Worm (Caenorhabditis elegans): Measurements from ENCODE around the gene F40G9.9.
A peak's percentile ranks its signal among the peaks of the same experiment; 100 is the strongest.

The F40G9.9 gene

ce11 chrIII:157980-158379 is 13.5 kb downstream of the F40G9.9 start:
- no peak for TF ChIP-seq mep-1 (tag; optimal IDR thresholded peaks at IDR 0.05)
- no peak for TF ChIP-seq hpl-2 (GFP tag; optimal IDR thresholded peaks at IDR 0.05)
- no peak for TF ChIP-seq nhr-28 (tag; optimal IDR thresholded peaks at IDR 0.05)
- no peak for TF ChIP-seq lin-15B (tag; optimal IDR thresholded peaks at IDR 0.05)

ce11 chrIII:156645-157044 is 14.9 kb downstream of the F40G9.9 start, which contains the start of the genes zig-13 and ver-1:
Gene zig-13, minus strand, starts transcription at chrIII:156745.
Gene ver-1, plus strand, starts transcription at chrIII:156824.
- no peak for TF ChIP-seq lin-35 (GFP tag; optimal IDR thresholded peaks at IDR 0.05)
- no peak for TF ChIP-seq unc-30 (tag; optimal IDR thresholded peaks at IDR 0.05)
- TF ChIP-seq tbx-2 (tag; optimal IDR thresholded peaks at IDR 0.05) = no peak
- TF ChIP-seq ztf-11 (tag; optimal IDR thresholded peaks at IDR 0.05) = no peak
- no peak for TF ChIP-seq lin-14 (GFP tag; optimal IDR thresholded peaks at IDR 0.05)
- TF ChIP-seq unc-130 (tag; optimal IDR thresholded peaks at IDR 0.05) = no peak
- no peak for TF ChIP-seq dsc-1 (tag; optimal IDR thresholded peaks at IDR 0.05)
- no peak for TF ChIP-seq ceh-82 (tag; optimal IDR thresholded peaks at IDR 0.05)
- TF ChIP-seq irx-1 (tag; optimal IDR thresholded peaks at IDR 0.05) = no peak
- TF ChIP-seq fkh-4 (tag; optimal IDR thresholded peaks at IDR 0.05; ENCODE audit: borderline replicate concordance) = no peak
- no peak for TF ChIP-seq ceh-63 (GFP tag; optimal IDR thresholded peaks at IDR 0.05)
- TF ChIP-seq mef-2 (tag; optimal IDR thresholded peaks at IDR 0.05) = no peak
- TF ChIP-seq ceh-88 (GFP tag; IDR thresholded peaks at IDR 0.05) = no peak
- no peak for TF ChIP-seq fkh-8 (tag; optimal IDR thresholded peaks at IDR 0.05)

ce11 chrIII:154168-154567 is 17.3 kb downstream of the F40G9.9 start:
- TF ChIP-seq elt-3 (tag; optimal IDR thresholded peaks at IDR 0.05) (peak; percentile 67 to 100 (median 95)), lin-35 (GFP tag; optimal IDR thresholded peaks at IDR 0.05) (peak in 1 of 2 experiments; percentile 62), pax-3 (tag; optimal IDR thresholded peaks at IDR 0.05) (peak; percentile 34), pqm-1 (tag; optimal IDR thresholded peaks at IDR 0.05) (peak; percentile 98), elt-2 (tag; optimal IDR thresholded peaks at IDR 0.05) (peak; percentile 100), nhr-19 (GFP tag; conservative IDR thresholded peaks at IDR 0.05) (peak; percentile 12; the same call in 1 of the 2 replicates), nhr-77 (tag; optimal IDR thresholded peaks at IDR 0.05) (no peak), hlh-17 (GFP tag; optimal IDR thresholded peaks at IDR 0.05; ENCODE audit: borderline replicate concordance) (no peak), ces-1 (GFP tag; optimal IDR thresholded peaks at IDR 0.05) (no peak), jun-1 (tag; optimal IDR thresholded peaks at IDR 0.05) (peak; percentile 93), C16A3.4 (tag; optimal IDR thresholded peaks at IDR 0.05) (no peak), tlp-1 (tag; optimal IDR thresholded peaks at IDR 0.05) (peak; percentile 92), Y116A8C.19 (tag; optimal IDR thresholded peaks at IDR 0.05; ENCODE audit: borderline replicate concordance) (no peak), egl-27 (tag; optimal IDR thresholded peaks at IDR 0.05) (peak in 1 of 2 experiments; percentile 6), lin-13 (GFP tag; optimal IDR thresholded peaks at IDR 0.05) (no peak), nhr-85 (tag) (peak; percentile 52), nhr-90 (tag; optimal IDR thresholded peaks at IDR 0.05; ENCODE audit: poor library complexity) (peak; percentile 61)

- TF ChIP-seq dsc-1 (tag; optimal IDR thresholded peaks at IDR 0.05) = no peak
- TF ChIP-seq ceh-88 (GFP tag; IDR thresholded peaks at IDR 0.05) = no peak
- no peak for TF ChIP-seq tbx-2 (tag; optimal IDR thresholded peaks at IDR 0.05)
- no peak for TF ChIP-seq elt-2 (tag; optimal IDR thresholded peaks at IDR 0.05)
- TF ChIP-seq lsy-2 (tag; optimal IDR thresholded peaks at IDR 0.05) = no peak
- TF ChIP-seq lir-3 (tag; optimal IDR thresholded peaks at IDR 0.05; ENCODE audit: poor library complexity) = no peak
- TF ChIP-seq C16A3.4 (tag; optimal IDR thresholded peaks at IDR 0.05) = no peak
- no peak for TF ChIP-seq C34B4.2 (tag; optimal IDR thresholded peaks at IDR 0.05)
These were observed 20.4 kb downstream of the F40G9.9 start for ce11 chrIII:151084-151483.
